Fruit fly (Drosophila melanogaster): ENCODE data around the gene Tps1.

The Tps1 gene

dm6 chr2L:4365792-4366326 lies 22.3 kb upstream of the Tps1 start:
- no peak for TF ChIP-seq CG8478 (optimal IDR thresholded peaks at IDR 0.05)
- no peak for TF ChIP-seq CTCF (optimal IDR thresholded peaks at IDR 0.05)

dm6 chr2L:4366652-4367051 lies 21.5 kb upstream of the Tps1 start:
- no peak for TF ChIP-seq CG8478 (optimal IDR thresholded peaks at IDR 0.05)
- no peak for TF ChIP-seq CTCF (optimal IDR thresholded peaks at IDR 0.05)

dm6 chr2L:4368553-4369268 lies 19.4 kb upstream of the Tps1 start:
- TF ChIP-seq CG8478 (optimal IDR thresholded peaks at IDR 0.05): no peak
- TF ChIP-seq CTCF (optimal IDR thresholded peaks at IDR 0.05): no peak

- TF ChIP-seq CG8478 (optimal IDR thresholded peaks at IDR 0.05) (no peak), CTCF (optimal IDR thresholded peaks at IDR 0.05) (no peak)
Observed at dm6 chr2L:4370007-4370521, 18.1 kb upstream of the Tps1 start.

dm6 chr2L:4370592-4370991 lies 17.5 kb upstream of the Tps1 start:
- TF ChIP-seq CG8478 (optimal IDR thresholded peaks at IDR 0.05): no peak
- no peak for TF ChIP-seq CTCF (optimal IDR thresholded peaks at IDR 0.05)

- no peak for TF ChIP-seq CTCF (optimal IDR thresholded peaks at IDR 0.05)
- no peak for TF ChIP-seq CG8478 (optimal IDR thresholded peaks at IDR 0.05)
Observed at dm6 chr2L:4371516-4372136, 16.5 kb upstream of the Tps1 start.

dm6 chr2L:4372802-4373570 lies 15.1 kb upstream of the Tps1 start:
- TF ChIP-seq CTCF (optimal IDR thresholded peaks at IDR 0.05): no peak
- no peak for TF ChIP-seq CG8478 (optimal IDR thresholded peaks at IDR 0.05)

- no peak for TF ChIP-seq CTCF (optimal IDR thresholded peaks at IDR 0.05)
- TF ChIP-seq CG8478 (optimal IDR thresholded peaks at IDR 0.05): no peak
Observed at dm6 chr2L:4375035-4376009, 12.8 kb upstream of the Tps1 start.

dm6 chr2L:4377747-4378146 lies 10.4 kb upstream of the Tps1 start:
- no peak for TF ChIP-seq CG8478 (optimal IDR thresholded peaks at IDR 0.05)
- TF ChIP-seq CTCF (optimal IDR thresholded peaks at IDR 0.05): no peak

- no peak for TF ChIP-seq CG8478 (optimal IDR thresholded peaks at IDR 0.05)
- no peak for TF ChIP-seq CTCF (optimal IDR thresholded peaks at IDR 0.05)
Observed at dm6 chr2L:4378380-4378779, 9.7 kb upstream of the Tps1 start.

dm6 chr2L:4382522-4382921 lies 5.6 kb upstream of the Tps1 start, which contains the start of gene CG17612:
Gene CG17612, minus strand, starts transcription at chr2L:4382735.
- TF ChIP-seq CTCF (optimal IDR thresholded peaks at IDR 0.05) (no peak), CG8478 (optimal IDR thresholded peaks at IDR 0.05) (no peak)

dm6 chr2L:4385387-4386279 lies 2.5 kb upstream of the Tps1 start, which contains the start of gene Vps53:
Gene Vps53, minus strand, starts transcription at chr2L:4386062.
- no peak for TF ChIP-seq CTCF (optimal IDR thresholded peaks at IDR 0.05)
- TF ChIP-seq CG8478 (optimal IDR thresholded peaks at IDR 0.05): no peak

dm6 chr2L:4386926-4387550 lies 1.1 kb upstream of the Tps1 start, which contains the start of gene Psf2:
Gene Psf2, minus strand, starts transcription at chr2L:4387356.
- TF ChIP-seq CTCF (optimal IDR thresholded peaks at IDR 0.05): peak in 1 of 2 experiments; percentile 23
- no peak for TF ChIP-seq CG8478 (optimal IDR thresholded peaks at IDR 0.05)
